Worm (Caenorhabditis elegans) whole organism, L3 larva: ENCODE data around the gene B0280.7.
A peak's percentile ranks its signal among the peaks of the same experiment; 100 is the strongest.

ENCODE experiments used
- ZK546.5 ChIP-seq: sonication (generic microtip); optimal IDR thresholded peaks from 2 replicates; lab custom pipeline; 2017; ENCODE audit warnings: missing biosample characterization, missing genetic modification characterization
- aly-2 ChIP-seq: fragments of 150-350 bp; optimal IDR thresholded peaks from 2 replicates; lab custom pipeline; 2014; ENCODE audit warnings: missing biosample characterization, missing genetic modification characterization
- ceh-16 ChIP-seq: sonication (generic microtip); optimal IDR thresholded peaks from 2 replicates; lab custom pipeline; 2017; ENCODE audit warnings: missing biosample characterization, missing genetic modification characterization
- ceh-28 ChIP-seq: fragments of 150-350 bp; optimal IDR thresholded peaks from 2 replicates; lab custom pipeline; 2014; ENCODE audit warnings: missing biosample characterization, missing genetic modification reagents, missing genetic modification characterization
- ceh-82 ChIP-seq: fragments of 150-350 bp; optimal IDR thresholded peaks from 2 replicates; lab custom pipeline; 2014; ENCODE audit warnings: missing biosample characterization, missing genetic modification characterization
- daf-12 ChIP-seq: fragments of 150-350 bp; optimal IDR thresholded peaks from 2 replicates; lab custom pipeline; 2014; ENCODE audit warnings: missing biosample characterization, missing genetic modification reagents, missing genetic modification characterization
- egl-27 ChIP-seq: sonication (generic microtip); optimal IDR thresholded peaks from 4 replicates; lab custom pipeline; 2017; ENCODE audit warnings: missing biosample characterization, missing genetic modification reagents, missing genetic modification characterization
- egl-5 ChIP-seq: fragments of 150-350 bp; optimal IDR thresholded peaks from 2 replicates; lab custom pipeline; 2017; ENCODE audit warnings: missing biosample characterization, missing genetic modification reagents, missing genetic modification characterization, inconsistent platforms
- elt-1 ChIP-seq: fragments of 150-350 bp; optimal IDR thresholded peaks from 2 replicates; lab custom pipeline; 2014; ENCODE audit warnings: missing biosample characterization, missing genetic modification characterization
- elt-2 ChIP-seq: sonication (generic microtip); optimal IDR thresholded peaks from 2 replicates; lab custom pipeline; 2016; ENCODE audit warnings: missing genetic modification reagents, mild to moderate bottlenecking, missing genetic modification characterization, missing compliant biosample characterization
- elt-3 ChIP-seq, 3 experiments: fragments of 150-350 bp in 1 of 3; sonication (generic microtip) in 2 of 3; optimal IDR thresholded peaks; 2 replicates in 2 of 3; 4 replicates in 1 of 3; lab custom pipeline; 2014 to 2017; ENCODE audit warnings: missing biosample characterization in 3 of 3, missing genetic modification characterization in 3 of 3
- eor-1 ChIP-seq, 2 experiments: fragments of 150-350 bp; optimal IDR thresholded peaks; 2 replicates each; lab custom pipeline; 2014 to 2018; ENCODE audit warnings: missing biosample characterization in 2 of 2, missing genetic modification characterization in 2 of 2
- fkh-10 ChIP-seq: sonication (generic microtip); optimal IDR thresholded peaks from 2 replicates; lab custom pipeline; 2017; ENCODE audit warnings: missing biosample characterization, missing genetic modification reagents, missing genetic modification characterization
- fkh-2 ChIP-seq: fragments of 150-350 bp; optimal IDR thresholded peaks from 2 replicates; lab custom pipeline; 2014; ENCODE audit warnings: missing biosample characterization, missing genetic modification reagents, missing genetic modification characterization
- fos-1 ChIP-seq: fragments of 150-350 bp; optimal IDR thresholded peaks from 2 replicates; lab custom pipeline; 2014; ENCODE audit warnings: missing biosample characterization, missing genetic modification characterization
- hmg-11 ChIP-seq: sonication (generic microtip); optimal IDR thresholded peaks from 2 replicates; lab custom pipeline; 2016; ENCODE audit warnings: missing genetic modification characterization, missing compliant biosample characterization
- jun-1 ChIP-seq: fragments of 150-350 bp; optimal IDR thresholded peaks from 2 replicates; lab custom pipeline; 2014; ENCODE audit warnings: missing biosample characterization, missing genetic modification reagents, missing genetic modification characterization
- lin-15B ChIP-seq: fragments of 150-350 bp; optimal IDR thresholded peaks from 2 replicates; lab custom pipeline; 2014; ENCODE audit warnings: missing biosample characterization, missing genetic modification characterization
- lsy-12 ChIP-seq: sonication (generic microtip); optimal IDR thresholded peaks from 2 replicates; lab custom pipeline; 2016; ENCODE audit warnings: mild to moderate bottlenecking, missing genetic modification characterization, missing compliant biosample characterization
- mdl-1 ChIP-seq: fragments of 150-350 bp; optimal IDR thresholded peaks from 2 replicates; lab custom pipeline; 2014; ENCODE audit warnings: missing biosample characterization, missing genetic modification characterization
- mml-1 ChIP-seq: fragments of 150-350 bp; sonication (generic microtip); optimal IDR thresholded peaks from 3 replicates; lab custom pipeline; 2014; ENCODE audit warnings: missing biosample characterization, missing genetic modification characterization
- nfya-1 ChIP-seq: sonication (generic microtip); optimal IDR thresholded peaks from 2 replicates; lab custom pipeline; 2017; ENCODE audit warnings: missing genetic modification characterization, mild to moderate bottlenecking, missing compliant biosample characterization, antibody characterized with exemption, moderate library complexity; ENCODE audit not compliant: insufficient read depth
- nhr-11 ChIP-seq: fragments of 150-350 bp; optimal IDR thresholded peaks from 2 replicates; lab custom pipeline; 2014; ENCODE audit warnings: missing biosample characterization, missing genetic modification characterization
- nhr-12 ChIP-seq: fragments of 150-350 bp; optimal IDR thresholded peaks from 2 replicates; lab custom pipeline; 2014; ENCODE audit warnings: missing biosample characterization, missing genetic modification characterization
- nhr-23 ChIP-seq: fragments of 150-350 bp; optimal IDR thresholded peaks from 2 replicates; lab custom pipeline; 2014; ENCODE audit warnings: missing biosample characterization, missing genetic modification reagents, missing genetic modification characterization
- nhr-25 ChIP-seq: sonication (generic microtip); optimal IDR thresholded peaks from 2 replicates; lab custom pipeline; 2017; ENCODE audit warnings: missing biosample characterization, missing genetic modification characterization
- nhr-28 ChIP-seq: fragments of 150-350 bp; optimal IDR thresholded peaks from 2 replicates; lab custom pipeline; 2014; ENCODE audit warnings: missing biosample characterization, missing genetic modification characterization
- nhr-43 ChIP-seq: sonication (generic microtip); optimal IDR thresholded peaks from 2 replicates; lab custom pipeline; 2016; ENCODE audit warnings: mild to moderate bottlenecking, missing genetic modification characterization, missing compliant biosample characterization; ENCODE audit not compliant: poor library complexity, severe bottlenecking
- nhr-67 ChIP-seq: fragments of 150-350 bp; optimal IDR thresholded peaks from 2 replicates; lab custom pipeline; 2014; ENCODE audit warnings: missing biosample characterization, missing genetic modification characterization
- pha-4 ChIP-seq: fragments of 150-350 bp; optimal IDR thresholded peaks from 2 replicates; lab custom pipeline; 2014; ENCODE audit warnings: missing biosample characterization, missing genetic modification reagents, missing genetic modification characterization
- pqm-1 ChIP-seq: fragments of 150-350 bp; optimal IDR thresholded peaks from 2 replicates; lab custom pipeline; 2017; ENCODE audit warnings: missing biosample characterization, missing genetic modification characterization, inconsistent platforms
- sea-2 ChIP-seq: fragments of 150-350 bp; sonication (generic microtip); optimal IDR thresholded peaks from 4 replicates; lab custom pipeline; 2014; ENCODE audit warnings: missing biosample characterization, missing genetic modification reagents, missing genetic modification characterization
- skn-1 ChIP-seq: fragments of 150-350 bp; optimal IDR thresholded peaks from 2 replicates; lab custom pipeline; 2014; ENCODE audit warnings: missing biosample characterization, missing genetic modification characterization
- snpc-4 ChIP-seq: fragments of 150-350 bp; optimal IDR thresholded peaks from 2 replicates; lab custom pipeline; 2014; ENCODE audit warnings: missing biosample characterization, missing genetic modification characterization
- tbx-2 ChIP-seq: sonication (generic microtip); optimal IDR thresholded peaks from 2 replicates; lab custom pipeline; 2016; ENCODE audit warnings: mild to moderate bottlenecking, missing genetic modification characterization, missing compliant biosample characterization
- zag-1 ChIP-seq: fragments of 150-350 bp; optimal IDR thresholded peaks from 2 replicates; lab custom pipeline; 2014; ENCODE audit warnings: missing biosample characterization, missing genetic modification characterization
- ztf-11 ChIP-seq: fragments of 150-350 bp; optimal IDR thresholded peaks from 2 replicates; lab custom pipeline; 2014; ENCODE audit warnings: missing biosample characterization, missing genetic modification characterization
- ztf-4 ChIP-seq: fragments of 150-350 bp; optimal IDR thresholded peaks from 2 replicates; lab custom pipeline; 2014; ENCODE audit warnings: missing biosample characterization, missing genetic modification characterization

Gene B0280.7

DNA sequence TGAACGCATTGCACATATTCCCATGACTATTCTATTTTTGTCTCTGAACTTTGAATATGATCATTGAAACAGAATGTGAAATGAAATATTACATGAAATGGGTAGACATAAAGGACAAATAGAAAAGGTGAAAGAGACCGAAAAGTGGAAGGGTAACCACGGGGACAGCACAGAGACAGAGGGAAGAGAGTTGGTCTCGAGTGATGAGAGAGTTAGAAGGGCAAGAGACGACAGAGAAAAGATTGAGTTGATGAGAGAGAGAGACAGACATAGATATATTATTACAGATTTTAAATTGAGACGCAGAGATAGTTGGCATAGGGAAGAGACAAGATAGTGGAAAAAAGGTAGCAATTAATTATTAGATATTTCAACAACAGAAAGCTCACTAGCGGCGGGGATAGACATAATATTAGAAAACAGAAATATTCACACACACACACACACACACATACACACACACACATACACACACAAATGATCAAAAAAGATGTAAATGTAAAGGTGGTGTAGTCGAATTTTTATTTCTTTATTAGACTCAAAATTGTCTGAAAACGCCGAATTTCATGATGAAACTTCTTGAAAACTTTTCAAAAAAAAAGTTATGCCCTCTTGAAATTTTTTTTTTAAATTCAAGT lies 5.0 kb upstream of the B0280.7 start:
- peak; percentile 76 for TF ChIP-seq jun-1
- TF ChIP-seq ceh-28 (tag; lab: Kevin White, UChicago) = peak; percentile 41
- peak; percentile 3 for TF ChIP-seq lsy-12
- TF ChIP-seq nhr-43 = peak; percentile 59
- TF ChIP-seq pha-4 (tag; lab: Kevin White, UChicago) = peak; percentile 89
- peak; percentile 62 for TF ChIP-seq nhr-23
- peak; percentile 45 for TF ChIP-seq elt-1 (tag; lab: Kevin White, UChicago)
- TF ChIP-seq hmg-11 = peak; percentile 28
- TF ChIP-seq mml-1 (tag; lab: Kevin White, UChicago) = no peak
- TF ChIP-seq pqm-1 (tag; lab: Kevin White, UChicago) = peak; percentile 74
- no peak for TF ChIP-seq fkh-10
- no peak for TF ChIP-seq egl-5
- TF ChIP-seq skn-1 (tag; lab: Kevin White, UChicago) = peak; percentile 71
- peak; percentile 73 for TF ChIP-seq nfya-1 (tag; lab: Kevin White, UChicago)
- TF ChIP-seq nhr-25 (tag; lab: Kevin White, UChicago) = peak; percentile 85
- TF ChIP-seq fos-1 (tag; lab: Kevin White, UChicago) = no peak
- peak; percentile 45 for TF ChIP-seq snpc-4 (tag; lab: Kevin White, UChicago)
- TF ChIP-seq lin-15B (tag; lab: Kevin White, UChicago) = peak; percentile 25
- no peak for TF ChIP-seq daf-12
- peak; percentile 22 for TF ChIP-seq mdl-1 (tag; lab: Kevin White, UChicago)
- peak; percentile 68 for TF ChIP-seq elt-2 (tag; lab: Kevin White, UChicago)
- TF ChIP-seq egl-27 = peak; percentile 87
- TF ChIP-seq fkh-2 (tag; lab: Kevin White, UChicago) = no peak

DNA sequence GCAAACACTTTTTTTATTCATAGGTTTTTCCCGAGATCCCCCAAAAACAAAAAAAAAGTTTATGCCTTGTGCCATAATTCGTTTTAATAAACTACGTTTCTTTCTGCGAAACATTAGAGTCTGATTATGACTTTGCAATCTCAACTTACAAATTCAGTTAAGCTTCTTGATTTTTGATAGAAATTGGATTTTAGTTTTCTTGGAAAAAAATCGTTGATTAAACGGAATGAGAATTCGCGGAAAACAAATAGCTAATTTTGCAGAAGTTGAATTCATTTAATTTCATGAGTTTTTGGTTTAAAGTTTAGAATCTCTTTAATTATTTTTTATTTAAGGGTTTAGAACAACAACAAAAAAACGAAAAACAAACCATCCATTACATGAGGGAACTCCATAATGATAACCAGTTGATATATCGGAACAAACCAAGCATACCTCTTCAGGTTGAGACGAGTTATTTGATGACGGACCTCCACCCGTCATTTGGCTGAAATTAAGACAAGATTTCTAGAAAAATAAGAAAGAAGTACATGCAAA lies 3.3 kb upstream of the B0280.7 start, which contains the start of gene nhr-10:
Gene nhr-10, minus strand, starts transcription at position 487 of the 537 bp plus-strand sequence.
- TF ChIP-seq daf-12 (no peak), nhr-11 (tag; lab: Kevin White, UChicago) (peak; percentile 77)

DNA sequence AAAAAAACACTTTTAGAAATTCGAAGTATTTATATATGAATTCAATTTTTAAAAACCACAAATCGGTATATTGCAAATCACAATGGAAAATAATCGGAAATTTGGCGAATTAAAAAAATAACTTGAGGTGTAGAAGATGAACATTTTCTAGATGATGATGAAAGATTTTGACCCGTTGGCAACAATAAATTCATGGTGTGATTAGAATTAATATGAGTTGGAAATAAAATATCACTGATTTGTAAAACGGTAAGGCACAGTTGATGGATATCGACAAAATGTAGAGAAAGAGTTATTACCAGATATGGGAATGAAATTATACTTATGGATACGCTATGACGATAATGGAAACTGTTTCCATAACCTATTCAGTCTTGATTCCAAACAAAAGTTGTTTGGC lies 592 bp upstream of the B0280.7 start:
- TF ChIP-seq skn-1 (tag; lab: Kevin White, UChicago) = no peak
- no peak for TF ChIP-seq zag-1 (tag; lab: Kevin White, UChicago)
- TF ChIP-seq ZK546.5 (tag; lab: Kevin White, UChicago) = no peak
- no peak for TF ChIP-seq jun-1
- no peak for TF ChIP-seq ceh-82
- no peak for TF ChIP-seq aly-2
- TF ChIP-seq nhr-11 (tag; lab: Kevin White, UChicago) = no peak
- TF ChIP-seq pha-4 (tag; lab: Kevin White, UChicago) = no peak
- TF ChIP-seq ztf-4 (tag; lab: Kevin White, UChicago) = no peak
- no peak for TF ChIP-seq nhr-28 (tag; lab: Kevin White, UChicago)
- no peak for TF ChIP-seq lin-15B (tag; lab: Kevin White, UChicago)
- TF ChIP-seq fkh-10 = no peak
- TF ChIP-seq nhr-67 (tag; lab: Kevin White, UChicago) = no peak
- TF ChIP-seq nhr-23 = no peak
- no peak for TF ChIP-seq hmg-11
- no peak for TF ChIP-seq ceh-16 (tag; lab: Kevin White, UChicago)
- TF ChIP-seq nhr-12 (tag; lab: Kevin White, UChicago) = no peak

DNA sequence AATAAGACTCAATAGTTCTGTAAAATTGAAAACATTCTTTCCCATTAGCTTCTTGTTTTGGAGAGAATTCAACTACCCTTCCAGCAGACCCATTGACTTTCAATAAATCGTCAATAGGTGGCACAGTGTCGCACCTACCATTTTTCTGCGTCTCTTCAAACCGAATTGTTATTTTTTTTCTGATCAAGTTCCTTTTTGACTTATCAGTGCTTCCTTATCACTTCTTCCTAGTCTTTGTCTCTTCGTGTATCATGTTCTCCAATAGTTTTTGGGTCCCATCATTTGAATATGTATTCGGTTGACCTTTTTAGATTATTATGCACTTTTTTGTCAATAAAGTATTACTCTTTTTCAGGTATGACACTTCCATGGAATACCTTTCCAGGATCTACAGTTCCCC lies 3.7 kb downstream of the B0280.7 start, which contains the start of gene odd-1:
Gene odd-1, plus strand, starts transcription at position 349 of the 400 bp plus-strand sequence.
- TF ChIP-seq ztf-4 (tag; lab: Kevin White, UChicago) = no peak
- TF ChIP-seq pha-4 (tag; lab: Kevin White, UChicago) = peak; percentile 17
- TF ChIP-seq pqm-1 (tag; lab: Kevin White, UChicago) = peak; percentile 59
- peak; percentile 77 for TF ChIP-seq elt-2 (tag; lab: Kevin White, UChicago)
- no peak for TF ChIP-seq tbx-2 (tag; lab: Kevin White, UChicago)

DNA sequence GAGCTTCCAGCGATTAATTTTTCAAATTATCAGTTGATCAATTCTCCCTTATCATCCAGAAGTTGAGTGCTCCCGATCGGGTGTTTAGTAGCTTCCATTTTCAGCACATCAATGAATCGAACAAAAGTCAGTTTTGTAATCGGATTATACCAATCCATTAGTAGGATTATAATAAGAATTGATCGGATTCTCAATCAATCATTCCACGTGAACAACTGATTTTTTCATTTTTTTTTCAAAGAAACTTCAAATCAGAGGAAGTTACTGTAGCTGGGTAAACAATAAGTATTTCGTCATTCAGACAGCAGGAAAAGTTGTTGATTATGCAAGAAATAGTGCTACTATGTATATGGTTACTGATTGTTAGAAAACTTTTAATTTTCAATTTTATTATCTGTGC lies 4.8 kb downstream of the B0280.7 start:
- TF ChIP-seq jun-1 (no peak), zag-1 (tag; lab: Kevin White, UChicago) (no peak), nhr-28 (tag; lab: Kevin White, UChicago) (no peak), elt-3 (tag; optimal IDR thresholded peaks at IDR 0.05; lab: Kevin White, UChicago) (no peak), nhr-11 (tag; lab: Kevin White, UChicago) (no peak), ztf-11 (tag; lab: Kevin White, UChicago) (no peak), hmg-11 (no peak), sea-2 (GFP tag; lab: Kevin White, UChicago) (no peak), pha-4 (tag; lab: Kevin White, UChicago) (no peak), eor-1 (tag; optimal IDR thresholded peaks at IDR 0.05; lab: Kevin White, UChicago) (no peak), pqm-1 (tag; lab: Kevin White, UChicago) (peak; percentile 55), elt-2 (tag; lab: Kevin White, UChicago) (peak; percentile 72)
